Worm (Caenorhabditis elegans) whole organism, L1 larva: Measurements from ENCODE around the gene tos-1.
A peak's percentile ranks its signal among the peaks of the same experiment; 100 is the strongest.

ENCODE experiments used
- ceh-8 ChIP-seq: fragments of 200-800 bp; sonication (Bioruptor generic); optimal IDR thresholded peaks from 2 replicates; lab custom pipeline; 2018; ENCODE audit warnings: mild to moderate bottlenecking, missing genetic modification characterization, moderate library complexity, missing compliant biosample characterization
- dsc-1 ChIP-seq: sonication (generic microtip); optimal IDR thresholded peaks from 2 replicates; lab custom pipeline; 2016; ENCODE audit warnings: mild to moderate bottlenecking, missing genetic modification characterization, missing compliant biosample characterization
- egl-13 ChIP-seq: sonication (generic microtip); optimal IDR thresholded peaks from 2 replicates; lab custom pipeline; 2016; ENCODE audit warnings: missing genotype, missing genetic modification reagents, missing genetic modification characterization, missing compliant biosample characterization
- fkh-4 ChIP-seq: sonication (generic microtip); optimal IDR thresholded peaks from 2 replicates; lab custom pipeline; 2016; ENCODE audit warnings: missing compliant biosample characterization, missing genetic modification characterization, borderline replicate concordance
- fkh-8 ChIP-seq: sonication (generic microtip); optimal IDR thresholded peaks from 2 replicates; lab custom pipeline; 2016; ENCODE audit warnings: mild to moderate bottlenecking, missing genetic modification characterization, missing compliant biosample characterization
- lin-13 ChIP-seq: fragments of 150-350 bp; optimal IDR thresholded peaks from 2 replicates; lab custom pipeline; 2014; ENCODE audit warnings: missing biosample characterization, missing genetic modification reagents, missing genetic modification characterization
- lin-14 ChIP-seq: fragments of 200-800 bp; sonication (Bioruptor generic); optimal IDR thresholded peaks from 2 replicates; lab custom pipeline; 2018; ENCODE audit warnings: mild to moderate bottlenecking, missing genetic modification characterization, moderate library complexity, missing compliant biosample characterization
- lin-35 ChIP-seq, 2 experiments: fragments of 150-350 bp; optimal IDR thresholded peaks; 2 replicates each; lab custom pipeline; 2014; ENCODE audit warnings: missing biosample characterization in 2 of 2, missing genetic modification characterization in 2 of 2, missing genetic modification reagents in 2 of 2
- nhr-12 ChIP-seq: sonication (generic microtip); optimal IDR thresholded peaks from 2 replicates; lab custom pipeline; 2017; ENCODE audit warnings: missing biosample characterization, missing genetic modification characterization
- nhr-237 ChIP-seq: fragments of 150-350 bp; optimal IDR thresholded peaks from 2 replicates; lab custom pipeline; 2014; ENCODE audit warnings: missing biosample characterization, missing genetic modification characterization
- nhr-47 ChIP-seq: sonication (generic microtip); optimal IDR thresholded peaks from 2 replicates; lab custom pipeline; 2016; ENCODE audit warnings: mild to moderate bottlenecking, missing genetic modification characterization, moderate library complexity, missing compliant biosample characterization
- nhr-71 ChIP-seq: sonication (generic microtip); optimal IDR thresholded peaks from 2 replicates; lab custom pipeline; 2016; ENCODE audit warnings: mild to moderate bottlenecking, missing genetic modification characterization, moderate library complexity, missing compliant biosample characterization
- nhr-77 ChIP-seq: fragments of 150-350 bp; optimal IDR thresholded peaks from 2 replicates; lab custom pipeline; 2014; ENCODE audit warnings: missing biosample characterization, missing genetic modification characterization
- skn-1 ChIP-seq: fragments of 150-350 bp; optimal IDR thresholded peaks from 2 replicates; lab custom pipeline; 2014; ENCODE audit warnings: missing biosample characterization, missing genetic modification characterization
- snpc-4 ChIP-seq: fragments of 150-350 bp; optimal IDR thresholded peaks from 2 replicates; lab custom pipeline; 2014; ENCODE audit warnings: missing biosample characterization, missing genetic modification characterization
- sox-4 ChIP-seq: sonication (generic microtip); optimal IDR thresholded peaks from 2 replicates; lab custom pipeline; 2016; ENCODE audit warnings: missing genetic modification characterization, missing compliant biosample characterization
- vab-15 ChIP-seq: sonication (generic microtip); optimal IDR thresholded peaks from 2 replicates; lab custom pipeline; 2017; ENCODE audit warnings: missing genotype, mild to moderate bottlenecking, missing genetic modification characterization, missing compliant biosample characterization

The tos-1 gene

ce11 chrV:9295581-9295980 lies 48.4 kb downstream of the tos-1 start:
- peak; percentile 25 for TF ChIP-seq dsc-1 (tag; lab: Kevin White, UChicago)
- no peak for TF ChIP-seq sox-4 (tag; lab: Kevin White, UChicago)
- TF ChIP-seq lin-14 (GFP tag; lab: Kevin White, UChicago): peak; percentile 15

- TF ChIP-seq nhr-12 (tag; lab: Kevin White, UChicago) (no peak), lin-13 (GFP tag; lab: Kevin White, UChicago) (no peak), egl-13 (peak; percentile 1), nhr-47 (tag; lab: Kevin White, UChicago) (peak; percentile 15), snpc-4 (tag; lab: Kevin White, UChicago) (no peak), lin-35 (GFP tag; optimal IDR thresholded peaks at IDR 0.05; lab: Kevin White, UChicago) (no peak), fkh-8 (tag; lab: Kevin White, UChicago) (peak; percentile 77), dsc-1 (tag; lab: Kevin White, UChicago) (peak; percentile 27), ceh-8 (GFP tag; lab: Kevin White, UChicago) (peak; percentile 1), nhr-71 (peak; percentile 24), vab-15 (tag; lab: Kevin White, UChicago) (no peak)
Measured at ce11 chrV:9293359-9293758, 50.6 kb downstream of the tos-1 start.

ce11 chrV:9291919-9292318 lies 52.1 kb downstream of the tos-1 start, which contains the start of gene ZK682.7:
Gene ZK682.7, minus strand, starts transcription at chrV:9292165.
- TF ChIP-seq fkh-4 (tag; lab: Kevin White, UChicago) (peak; percentile 77), nhr-77 (tag; lab: Kevin White, UChicago) (no peak), nhr-237 (no peak), skn-1 (no peak), dsc-1 (tag; lab: Kevin White, UChicago) (peak; percentile 91)
- TF ChIP-seq, all 84 proteins: peak for 2
